Fruit fly (Drosophila melanogaster): ENCODE results near the gene Adck5.

DNA sequence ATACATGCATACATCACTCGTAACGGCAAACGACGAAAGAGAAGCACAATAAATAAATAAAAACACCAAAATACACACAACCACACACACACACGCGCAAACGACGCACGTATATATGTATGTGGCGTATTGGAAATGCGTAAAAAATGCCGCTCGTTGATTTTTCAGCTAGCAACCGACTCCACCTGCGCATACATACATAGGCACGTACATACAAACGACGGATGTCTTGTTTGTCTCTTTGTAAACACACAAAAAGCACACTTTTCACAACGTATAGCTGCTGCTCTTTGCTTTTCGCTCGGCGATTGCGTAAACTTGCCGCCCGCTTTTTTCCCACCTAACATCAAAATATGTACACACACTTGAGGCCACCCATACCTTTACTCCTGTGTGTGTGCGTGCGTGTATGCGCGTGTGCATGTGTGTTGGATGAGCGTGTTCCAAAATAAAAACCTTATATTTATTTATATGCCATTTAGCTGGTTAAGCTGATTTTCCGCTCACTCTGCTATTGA, 49.7 kb upstream of the Adck5 start:
- TF ChIP-seq CG8478 (optimal IDR thresholded peaks at IDR 0.05) = no peak
- TF ChIP-seq CTCF (optimal IDR thresholded peaks at IDR 0.05) = no peak

Data from S2 (cell line).